Worm (Caenorhabditis elegans): ENCODE results near the gene K09E4.3.

- TF ChIP-seq ztf-4 (tag; optimal IDR thresholded peaks at IDR 0.05) (no peak), unc-130 (tag; optimal IDR thresholded peaks at IDR 0.05) (no peak), nhr-77 (tag; optimal IDR thresholded peaks at IDR 0.05) (no peak)
Observed at ce11 chrII:14129191-14129590, 2.5 kb upstream of the K09E4.3 start.
